Worm (Caenorhabditis elegans) whole organism, late embryonic: ENCODE data around the gene mrpl-40.
"Not testable (repeated sequence)": the region's sequence is repeated elsewhere in the genome, so short reads cannot be mapped to it uniquely, and the experiment has no call there.

Experiments used
- C08G9.2 ChIP-seq: sonication (generic microtip); optimal IDR thresholded peaks from 2 replicates; lab custom pipeline; 2016; ENCODE audit warnings: mild to moderate bottlenecking, missing genetic modification characterization, moderate library complexity, missing compliant biosample characterization
- C38D4.7 ChIP-seq: fragments of 200-800 bp; sonication (Bioruptor generic); optimal IDR thresholded peaks from 2 replicates; lab custom pipeline; 2018; ENCODE audit warnings: mild to moderate bottlenecking, missing genetic modification characterization, moderate library complexity, missing compliant biosample characterization
- F13H6.1 ChIP-seq: sonication (generic microtip); optimal IDR thresholded peaks from 2 replicates; lab custom pipeline; 2016; ENCODE audit warnings: missing genetic modification characterization, missing compliant biosample characterization
- K09A11.1 ChIP-seq: sonication (generic microtip); optimal IDR thresholded peaks from 2 replicates; lab custom pipeline; 2017; ENCODE audit warnings: antibody characterized with exemption, mild to moderate bottlenecking, missing genetic modification characterization, missing compliant biosample characterization; ENCODE audit not compliant: insufficient read depth
- ama-1 ChIP-seq: fragments of 150-350 bp; optimal IDR thresholded peaks from 2 replicates; lab custom pipeline; 2014
- ceh-18 ChIP-seq: sonication (generic microtip); optimal IDR thresholded peaks from 2 replicates; lab custom pipeline; 2016; ENCODE audit warnings: missing genetic modification characterization, missing compliant biosample characterization
- ceh-2 ChIP-seq: sonication (generic microtip); optimal IDR thresholded peaks from 2 replicates; lab custom pipeline; 2016; ENCODE audit warnings: missing genotype, missing genetic modification characterization, missing compliant biosample characterization
- ceh-22 ChIP-seq: sonication (generic microtip); optimal IDR thresholded peaks from 2 replicates; lab custom pipeline; 2017; ENCODE audit warnings: missing biosample characterization, missing genetic modification characterization
- ceh-30 ChIP-seq: fragments of 150-350 bp; optimal IDR thresholded peaks from 2 replicates; lab custom pipeline; 2014; ENCODE audit warnings: missing biosample characterization, missing genetic modification characterization
- ceh-31 ChIP-seq: sonication (generic microtip); optimal IDR thresholded peaks from 2 replicates; lab custom pipeline; 2016; ENCODE audit warnings: missing genetic modification characterization, missing compliant biosample characterization
- ceh-34 ChIP-seq: sonication (generic microtip); optimal IDR thresholded peaks from 2 replicates; lab custom pipeline; 2016; ENCODE audit warnings: mild to moderate bottlenecking, missing genetic modification characterization, missing compliant biosample characterization
- ceh-45 ChIP-seq: fragments of 200-800 bp; sonication (Bioruptor generic); IDR thresholded peaks from 2 replicates; pipeline ENCODE4 v1.3.6; 2022; ENCODE audit warnings: missing genetic modification reagents, missing genetic modification characterization, missing compliant biosample characterization
- dmd-4 ChIP-seq: sonication (generic microtip); optimal IDR thresholded peaks from 2 replicates; lab custom pipeline; 2016; ENCODE audit warnings: borderline replicate concordance, missing genetic modification characterization, missing compliant biosample characterization
- dve-1 ChIP-seq: sonication (generic microtip); optimal IDR thresholded peaks from 2 replicates; lab custom pipeline; 2017; ENCODE audit warnings: antibody characterized with exemption, mild to moderate bottlenecking, missing genetic modification characterization, missing compliant biosample characterization
- elt-4 ChIP-seq: sonication (generic microtip); optimal IDR thresholded peaks from 2 replicates; lab custom pipeline; 2016; ENCODE audit warnings: missing genetic modification characterization, missing compliant biosample characterization
- eyg-1 ChIP-seq: sonication (generic microtip); optimal IDR thresholded peaks from 2 replicates; lab custom pipeline; 2016; ENCODE audit warnings: missing genotype, missing genetic modification characterization, missing compliant biosample characterization
- fax-1 ChIP-seq: sonication (generic microtip); optimal IDR thresholded peaks from 2 replicates; lab custom pipeline; 2016; ENCODE audit warnings: missing genotype, missing genetic modification characterization, missing compliant biosample characterization
- fkh-10 ChIP-seq: fragments of 150-350 bp; optimal IDR thresholded peaks from 2 replicates; lab custom pipeline; 2014; ENCODE audit warnings: missing biosample characterization, missing genetic modification reagents, missing genetic modification characterization
- fkh-6 ChIP-seq: sonication (generic microtip); optimal IDR thresholded peaks from 2 replicates; lab custom pipeline; 2016; ENCODE audit warnings: missing genetic modification characterization, missing compliant biosample characterization
- hlh-8 ChIP-seq: sonication (generic microtip); optimal IDR thresholded peaks from 2 replicates; lab custom pipeline; 2016; ENCODE audit warnings: missing genotype, missing genetic modification characterization, missing compliant biosample characterization
- lin-11 ChIP-seq: fragments of 200-800 bp; sonication (Bioruptor generic); optimal IDR thresholded peaks from 2 replicates; lab custom pipeline; 2018; ENCODE audit warnings: mild to moderate bottlenecking, missing genetic modification characterization, missing compliant biosample characterization
- nfya-1 ChIP-seq: sonication (generic microtip); optimal IDR thresholded peaks from 2 replicates; lab custom pipeline; 2017; ENCODE audit warnings: missing genetic modification characterization, mild to moderate bottlenecking, missing compliant biosample characterization, antibody characterized with exemption, moderate library complexity
- nhr-232 ChIP-seq: sonication (generic microtip); optimal IDR thresholded peaks from 2 replicates; lab custom pipeline; 2016; ENCODE audit warnings: missing genetic modification characterization, missing compliant biosample characterization
- npax-4 ChIP-seq: sonication (generic microtip); optimal IDR thresholded peaks from 2 replicates; lab custom pipeline; 2016; ENCODE audit warnings: missing genetic modification characterization, missing compliant biosample characterization
- odd-2 ChIP-seq: sonication (generic microtip); optimal IDR thresholded peaks from 2 replicates; lab custom pipeline; 2017; ENCODE audit warnings: antibody characterized with exemption, mild to moderate bottlenecking, missing genetic modification characterization, missing compliant biosample characterization
- pag-3 ChIP-seq: sonication (generic microtip); optimal IDR thresholded peaks from 2 replicates; lab custom pipeline; 2016; ENCODE audit warnings: missing compliant biosample characterization, missing genetic modification characterization, borderline replicate concordance
- pat-9 ChIP-seq: fragments of 200-800 bp; sonication (Bioruptor generic); optimal IDR thresholded peaks from 2 replicates; lab custom pipeline; 2018; ENCODE audit warnings: mild to moderate bottlenecking, missing genetic modification characterization, moderate library complexity, missing compliant biosample characterization
- pros-1 ChIP-seq: fragments of 150-350 bp; optimal IDR thresholded peaks from 2 replicates; lab custom pipeline; 2014; ENCODE audit warnings: missing biosample characterization, missing genetic modification reagents, missing genetic modification characterization
- ref-2 ChIP-seq: sonication (generic microtip); optimal IDR thresholded peaks from 2 replicates; lab custom pipeline; 2016; ENCODE audit warnings: missing genetic modification characterization, missing compliant biosample characterization
- rnt-1 ChIP-seq: sonication (generic microtip); optimal IDR thresholded peaks from 2 replicates; lab custom pipeline; 2016; ENCODE audit warnings: missing genetic modification characterization, missing compliant biosample characterization
- sox-2 ChIP-seq: fragments of 200-800 bp; sonication (Bioruptor generic); IDR thresholded peaks from 2 replicates; pipeline ENCODE4 v1.3.6; 2022; ENCODE audit warnings: missing genetic modification reagents, missing genetic modification characterization, missing compliant biosample characterization
- syd-9 ChIP-seq: sonication (generic microtip); optimal IDR thresholded peaks from 2 replicates; lab custom pipeline; 2016; ENCODE audit warnings: mild to moderate bottlenecking, missing genetic modification characterization, moderate library complexity, missing compliant biosample characterization
- tbx-2 ChIP-seq: sonication (generic microtip); optimal IDR thresholded peaks from 2 replicates; lab custom pipeline; 2016; ENCODE audit warnings: missing genetic modification characterization, missing compliant biosample characterization
- tbx-7 ChIP-seq: sonication (generic microtip); optimal IDR thresholded peaks from 2 replicates; lab custom pipeline; 2016; ENCODE audit warnings: missing genotype, missing genetic modification characterization, missing compliant biosample characterization
- unc-3 ChIP-seq, 2 experiments: fragments of 200-800 bp in 1 of 2; sonication (Bioruptor generic) in 1 of 2; sonication (generic microtip) in 1 of 2; conservative IDR thresholded peaks in 1 of 2; optimal IDR thresholded peaks in 1 of 2; 2 replicates each; pipeline versions ENCODE4 v1.3.6 to Lab custom; 2016 to 2022; ENCODE audit warnings: missing compliant biosample characterization in 2 of 2, missing genetic modification characterization in 2 of 2, missing genetic modification reagents in 1 of 2
- unc-42 ChIP-seq: sonication (generic microtip); optimal IDR thresholded peaks from 2 replicates; lab custom pipeline; 2016; ENCODE audit warnings: missing genotype, missing genetic modification characterization, missing compliant biosample characterization
- unc-55 ChIP-seq: sonication (generic microtip); optimal IDR thresholded peaks from 2 replicates; lab custom pipeline; 2017; ENCODE audit warnings: missing biosample characterization, missing genetic modification reagents, missing genetic modification characterization
- unc-86 ChIP-seq: sonication (generic microtip); optimal IDR thresholded peaks from 2 replicates; lab custom pipeline; 2016; ENCODE audit warnings: missing genetic modification characterization, missing compliant biosample characterization
- zip-5 ChIP-seq: sonication (generic microtip); optimal IDR thresholded peaks from 2 replicates; lab custom pipeline; 2016; ENCODE audit warnings: missing genetic modification characterization, missing compliant biosample characterization

Gene mrpl-40

DNA sequence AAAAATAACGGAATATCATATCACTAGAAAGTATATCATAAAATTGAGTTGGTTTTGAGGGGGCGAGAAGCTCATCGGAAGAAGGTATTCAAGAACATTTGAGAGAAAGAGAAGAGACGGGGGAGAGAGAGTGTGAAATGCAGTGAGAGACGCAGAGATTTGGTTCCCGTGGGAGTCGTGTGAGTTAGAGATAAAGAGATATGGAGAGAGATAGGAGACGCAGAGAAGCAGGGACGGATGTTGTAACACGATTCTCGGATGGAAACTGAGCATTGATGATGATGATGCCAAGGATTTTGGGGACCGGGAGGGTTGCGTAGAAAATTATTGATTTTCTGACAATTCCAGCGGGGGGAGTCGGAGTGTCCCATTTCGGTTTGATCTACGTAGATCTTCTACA, 8.8 kb downstream of the mrpl-40 start:
- TF ChIP-seq C08G9.2 (tag; lab: Kevin White, UChicago) (peak; percentile 38), ceh-34 (tag; lab: Kevin White, UChicago) (peak; percentile 60), ama-1 (no peak), dve-1 (peak; percentile 56), ref-2 (peak; percentile 15), unc-55 (GFP tag; lab: Kevin White, UChicago) (peak; percentile 55), ceh-2 (peak; percentile 15), rnt-1 (tag; lab: Kevin White, UChicago) (no peak), ceh-31 (peak; percentile 15), nfya-1 (tag; lab: Kevin White, UChicago) (peak; percentile 30), K09A11.1 (tag; lab: Kevin White, UChicago) (no peak), pat-9 (peak; percentile 59), ceh-18 (tag; lab: Kevin White, UChicago) (peak; percentile 58), tbx-2 (tag; lab: Kevin White, UChicago) (peak; percentile 46), ceh-30 (peak; percentile 21)

DNA sequence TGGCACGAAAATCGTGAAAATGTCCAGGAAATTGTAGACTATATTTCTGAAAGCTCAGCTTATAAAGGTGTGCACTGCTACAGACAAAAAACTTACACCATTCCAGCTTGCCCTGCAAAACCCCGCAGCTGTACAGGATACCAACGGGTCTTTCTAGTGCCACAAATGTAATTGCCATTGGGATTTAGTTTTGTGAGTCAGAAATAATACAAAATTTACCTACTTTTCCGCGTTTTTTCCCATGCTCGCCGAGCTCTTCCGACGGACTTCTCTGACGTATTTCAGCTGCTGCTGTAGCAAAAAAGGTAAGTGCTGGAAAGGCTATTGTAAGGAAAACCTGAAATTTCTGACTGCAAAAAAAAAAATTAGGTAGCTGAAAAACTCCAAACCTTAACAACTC, 9.7 kb downstream of the mrpl-40 start, which contains the start of gene C29F9.8:
Gene C29F9.8 (minus strand): TSS at position 101 of the 400 bp plus-strand sequence.
- TF ChIP-seq pros-1, F13H6.1, eyg-1 (tag; lab: Kevin White, UChicago): not testable (repeated sequence)

DNA sequence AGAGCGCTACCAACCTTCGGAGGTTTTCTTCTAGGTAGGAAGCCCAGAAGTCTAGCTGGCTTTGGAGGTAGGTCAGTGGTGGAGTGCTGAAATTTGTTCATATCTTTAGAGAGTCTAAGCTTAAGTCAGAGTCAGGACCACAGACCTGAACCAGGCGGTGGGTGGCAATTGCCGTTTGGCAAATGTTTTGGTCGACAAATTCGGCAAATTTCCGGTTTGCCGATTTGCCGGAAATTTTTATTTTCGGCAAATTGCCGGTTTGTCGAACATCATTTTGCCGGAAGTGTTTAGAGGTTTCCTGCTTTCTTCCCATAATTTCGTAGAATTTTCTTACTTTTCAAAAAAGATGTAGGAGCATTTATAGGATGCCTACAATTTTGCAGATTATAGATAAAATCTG, 11.5 kb downstream of the mrpl-40 start, which contains the start of gene C29F9.9:
Gene C29F9.9 (minus strand): TSS at position 101 of the 400 bp plus-strand sequence.
- not testable (repeated sequence) for TF ChIP-seq unc-86, odd-2, tbx-7 (tag; lab: Kevin White, UChicago)

DNA sequence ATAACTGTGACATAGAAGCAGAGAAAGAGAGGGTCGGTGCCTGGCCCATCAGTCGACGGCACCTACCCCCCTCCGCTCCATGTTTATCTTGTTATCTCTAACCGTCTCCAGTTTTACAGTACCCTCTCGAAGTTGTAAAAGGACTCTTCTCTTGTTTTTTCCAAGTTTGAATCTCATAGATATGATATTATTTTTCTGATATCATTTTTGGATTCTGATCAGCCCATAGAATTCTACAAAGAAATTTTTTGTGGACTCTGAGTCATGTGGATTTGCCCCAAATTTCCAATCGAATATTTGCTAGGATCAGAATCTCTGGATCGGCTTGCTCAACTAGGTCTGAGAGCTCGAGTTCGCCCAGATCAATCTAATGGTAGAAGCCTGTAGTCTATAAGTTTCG, 27.2 kb downstream of the mrpl-40 start, which contains the start of gene C29F9.6:
Gene C29F9.6 (plus strand): TSS at position 301 of the 400 bp plus-strand sequence.
- no peak for TF ChIP-seq ceh-45 (GFP tag; lab: Robert Waterston, UW)
- TF ChIP-seq fkh-10, result no peak
- no peak for TF ChIP-seq dmd-4 (tag; lab: Kevin White, UChicago)
- no peak for TF ChIP-seq npax-4
- no peak for TF ChIP-seq unc-3 (GFP tag; conservative IDR thresholded peaks at IDR 0.05; lab: Robert Waterston, UW)
- TF ChIP-seq unc-3 (tag; optimal IDR thresholded peaks at IDR 0.05; lab: Kevin White, UChicago), result no peak
- no peak for TF ChIP-seq unc-42
- TF ChIP-seq unc-86 (tag; lab: Kevin White, UChicago), result no peak
- no peak for TF ChIP-seq ceh-31
- TF ChIP-seq zip-5 (tag; lab: Kevin White, UChicago), result no peak
- no peak for TF ChIP-seq C38D4.7 (GFP tag; lab: Kevin White, UChicago)
- no peak for TF ChIP-seq pag-3 (tag; lab: Kevin White, UChicago)

DNA sequence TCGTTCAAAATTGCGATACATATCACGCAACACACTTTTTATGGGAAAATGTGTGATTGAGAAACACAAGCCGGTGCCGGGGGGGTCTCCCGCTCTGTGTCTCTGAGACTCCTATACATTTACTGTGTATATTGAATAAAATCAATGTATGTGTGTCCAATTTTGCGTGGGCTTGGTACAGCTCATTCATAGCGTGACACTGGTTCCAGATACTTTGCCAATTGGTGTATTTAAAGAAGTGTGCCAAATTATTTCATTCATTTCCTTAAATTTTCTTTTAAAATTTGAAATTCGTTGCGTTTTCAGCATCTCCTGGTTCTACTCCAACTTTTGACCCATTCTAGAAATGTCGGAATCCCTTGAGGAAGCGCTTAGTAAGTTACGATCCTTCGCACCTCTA, 29.9 kb downstream of the mrpl-40 start, which contains the start of gene C29F9.5:
Gene C29F9.5 (plus strand): TSS at position 301 of the 400 bp plus-strand sequence.
- no peak for TF ChIP-seq syd-9 (tag; lab: Kevin White, UChicago)
- TF ChIP-seq fax-1 (tag; lab: Kevin White, UChicago), result no peak
- TF ChIP-seq fkh-10, result no peak
- TF ChIP-seq fkh-6 (tag; lab: Kevin White, UChicago), result no peak
- TF ChIP-seq unc-86 (tag; lab: Kevin White, UChicago), result no peak
- no peak for TF ChIP-seq elt-4 (tag; lab: Kevin White, UChicago)
- no peak for TF ChIP-seq eyg-1 (tag; lab: Kevin White, UChicago)
- TF ChIP-seq lin-11 (tag; lab: Kevin White, UChicago), result no peak
- TF ChIP-seq nhr-232 (tag; lab: Kevin White, UChicago), result no peak
- TF ChIP-seq ceh-22 (tag; lab: Kevin White, UChicago), result no peak
- TF ChIP-seq C08G9.2 (tag; lab: Kevin White, UChicago), result no peak
- TF ChIP-seq dmd-4 (tag; lab: Kevin White, UChicago), result no peak
- TF ChIP-seq unc-3 (GFP tag; conservative IDR thresholded peaks at IDR 0.05; lab: Robert Waterston, UW), result no peak
- TF ChIP-seq unc-3 (tag; optimal IDR thresholded peaks at IDR 0.05; lab: Kevin White, UChicago), result no peak
- no peak for TF ChIP-seq sox-2 (GFP tag; lab: Robert Waterston, UW)
- TF ChIP-seq hlh-8 (tag; lab: Kevin White, UChicago), result no peak
